Worm (Caenorhabditis elegans): ENCODE measurements around the gene F57B1.1.

- TF ChIP-seq nhr-19 (GFP tag; conservative IDR thresholded peaks at IDR 0.05) (no peak), lin-39 (tag; optimal IDR thresholded peaks at IDR 0.05) (no peak), egl-27 (tag; optimal IDR thresholded peaks at IDR 0.05) (no peak), elt-3 (tag; optimal IDR thresholded peaks at IDR 0.05) (no peak), pqm-1 (tag; optimal IDR thresholded peaks at IDR 0.05) (no peak)
These were observed 1.9 kb downstream of the F57B1.1 start, which contains the start of gene sun-1 for ce11 chrV:13193488-13194042.

Data from whole organism, L1 larva.